ENCODE assay signal across 3 fruit fly cellular contexts in the genomic region with DNA sequence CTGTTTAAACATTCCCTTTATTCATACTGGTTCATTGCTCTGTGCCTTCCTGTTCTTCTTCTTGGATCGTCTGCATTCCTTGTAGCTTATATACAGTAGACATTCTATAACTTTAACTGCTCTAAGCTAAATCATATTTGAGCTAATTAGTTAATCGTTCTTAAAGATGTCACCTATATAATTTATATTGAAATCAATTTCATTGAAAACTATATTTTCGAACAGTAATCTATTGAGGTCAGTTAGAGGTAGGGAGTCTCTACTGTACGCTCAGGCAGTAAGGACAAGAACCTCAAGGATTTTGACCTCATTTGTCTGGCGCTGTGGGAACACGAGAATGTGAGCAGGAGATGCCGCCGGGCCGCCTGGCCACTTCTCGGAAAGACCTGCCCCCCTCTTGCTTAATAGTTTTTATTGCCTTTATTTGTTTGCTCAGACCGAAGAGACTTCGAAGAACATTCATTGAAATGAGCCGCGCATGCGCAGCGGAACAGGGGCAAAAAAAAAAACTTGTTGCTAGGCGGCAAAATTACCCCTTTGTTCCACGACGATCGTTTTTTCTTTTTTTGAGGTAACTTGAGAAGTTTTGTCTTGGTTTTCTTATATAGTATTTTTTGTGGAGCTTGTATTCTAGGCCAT.
A peak's percentile ranks its signal among the peaks of the same experiment; 100 is the strongest.
TF ChIP-seq lines count a peak whose summit lies in the region.

No protein-coding gene starts in this region.

TF ChIP-seq in whole organism, embryonic, 481 proteins besides CTCF, POLR2A, EP300 and RAD21 (continued from another document and continues in another):
- no peak for TF ChIP-seq Dek (tag; optimal IDR thresholded peaks at IDR 0.05; lab: Kevin White, UChicago)
- no peak for TF ChIP-seq CG9876 (GFP tag; optimal IDR thresholded peaks at IDR 0.05; lab: Kevin White, UChicago)
- TF ChIP-seq CG15601 (tag; optimal IDR thresholded peaks at IDR 0.05; lab: Kevin White, UChicago): no peak
- no peak for TF ChIP-seq lov (optimal IDR thresholded peaks at IDR 0.05; lab: Kevin White, UChicago)
- 0 out of 3 replicates have a peak, but pooled peaks have one; percentile 56 for TF ChIP-seq lov (GFP tag; IDR thresholded peaks at IDR 0.05; lab: Robert Waterston, UW)
- TF ChIP-seq CG17802 (tag; optimal IDR thresholded peaks at IDR 0.05; lab: Kevin White, UChicago): no peak
- TF ChIP-seq zen2 (GFP tag; IDR thresholded peaks at IDR 0.05; lab: Robert Waterston, UW; ENCODE audit: partially characterized antibody): no peak
- no peak for TF ChIP-seq Hmx (GFP tag; optimal IDR thresholded peaks at IDR 0.05; lab: Kevin White, UChicago)
- TF ChIP-seq pho (GFP tag; optimal IDR thresholded peaks at IDR 0.05; lab: Kevin White, UChicago): no peak
- TF ChIP-seq dmrt11E (tag; optimal IDR thresholded peaks at IDR 0.05; lab: Kevin White, UChicago): peak; percentile 79
- no peak for TF ChIP-seq C15 (GFP tag; IDR thresholded peaks at IDR 0.05; lab: Robert Waterston, UW)
- TF ChIP-seq CkIIα-i1 (GFP tag; IDR thresholded peaks at IDR 0.05; lab: Robert Waterston, UW): no peak
- TF ChIP-seq wdn (GFP tag; IDR thresholded peaks at IDR 0.05; lab: Robert Waterston, UW): no peak
- no peak for TF ChIP-seq CG8359 (GFP tag; optimal IDR thresholded peaks at IDR 0.05; lab: Kevin White, UChicago; ENCODE audit: borderline replicate concordance)
- TF ChIP-seq crol (GFP tag; IDR thresholded peaks at IDR 0.05; lab: Robert Waterston, UW): 0 out of 2 replicates have a peak, but pooled peaks have one; percentile 25
- TF ChIP-seq repo (GFP tag; optimal IDR thresholded peaks at IDR 0.05; lab: Kevin White, UChicago): no peak
- TF ChIP-seq Jarid2 (GFP tag; optimal IDR thresholded peaks at IDR 0.05; lab: Kevin White, UChicago): no peak
- TF ChIP-seq Dll (GFP tag; IDR thresholded peaks at IDR 0.05; lab: Robert Waterston, UW; ENCODE audit: partially characterized antibody): no peak
- TF ChIP-seq TFAM (GFP tag; optimal IDR thresholded peaks at IDR 0.05; lab: Kevin White, UChicago): no peak
- no peak for TF ChIP-seq CG9797 (GFP tag; optimal IDR thresholded peaks at IDR 0.05; lab: Kevin White, UChicago)
- TF ChIP-seq CG13424 (tag; optimal IDR thresholded peaks at IDR 0.05; lab: Kevin White, UChicago): no peak
- no peak for TF ChIP-seq Xbp1 (GFP tag; optimal IDR thresholded peaks at IDR 0.05; lab: Kevin White, UChicago)
- TF ChIP-seq Antp (GFP tag; optimal IDR thresholded peaks at IDR 0.05; lab: Kevin White, UChicago): no peak
- peak; percentile 19 to 42 for TF ChIP-seq bsh (GFP tag; optimal IDR thresholded peaks at IDR 0.05; lab: Kevin White, UChicago)
- TF ChIP-seq otp (GFP tag; IDR thresholded peaks at IDR 0.05; lab: Robert Waterston, UW): no peak
- no peak for TF ChIP-seq org-1 (GFP tag; optimal IDR thresholded peaks at IDR 0.05; lab: Kevin White, UChicago)
- TF ChIP-seq BtbVII (GFP tag; optimal IDR thresholded peaks at IDR 0.05; lab: Kevin White, UChicago): no peak
- TF ChIP-seq insv (GFP tag; optimal IDR thresholded peaks at IDR 0.05; lab: Kevin White, UChicago): no peak
- no peak for TF ChIP-seq CG32532 (GFP tag; IDR thresholded peaks at IDR 0.05; lab: Robert Waterston, UW)
- TF ChIP-seq CG16815 (GFP tag; optimal IDR thresholded peaks at IDR 0.05; lab: Kevin White, UChicago): peak; percentile 35
- peak; percentile 14 for TF ChIP-seq CG18599 (GFP tag; optimal IDR thresholded peaks at IDR 0.05; lab: Kevin White, UChicago)
- no peak for TF ChIP-seq klu (GFP tag; IDR thresholded peaks at IDR 0.05; lab: Robert Waterston, UW)
- TF ChIP-seq abd-A (tag; optimal IDR thresholded peaks at IDR 0.05; lab: Kevin White, UChicago): no peak
- TF ChIP-seq sc (optimal IDR thresholded peaks at IDR 0.05; lab: Kevin White, UChicago): no peak
- no peak for TF ChIP-seq sc (GFP tag; optimal IDR thresholded peaks at IDR 0.05; lab: Kevin White, UChicago)
- no peak for TF ChIP-seq odd (GFP tag; optimal IDR thresholded peaks at IDR 0.05; lab: Kevin White, UChicago)
- TF ChIP-seq nom (GFP tag; optimal IDR thresholded peaks at IDR 0.05; lab: Kevin White, UChicago): peak; percentile 91
- TF ChIP-seq Fer1 (GFP tag; optimal IDR thresholded peaks at IDR 0.05; lab: Kevin White, UChicago): no peak
- TF ChIP-seq CG34422 (GFP tag; IDR thresholded peaks at IDR 0.05; lab: Robert Waterston, UW): 0 out of 3 replicates have a peak, but pooled peaks have one; percentile 38
- TF ChIP-seq crc (GFP tag; optimal IDR thresholded peaks at IDR 0.05; lab: Kevin White, UChicago): no peak
- TF ChIP-seq CG34376 (GFP tag; optimal IDR thresholded peaks at IDR 0.05; lab: Kevin White, UChicago): no peak
- no peak for TF ChIP-seq Hey (tag; optimal IDR thresholded peaks at IDR 0.05; lab: Kevin White, UChicago)

TF ChIP-seq in whole organism, prepupa, 60 proteins besides CTCF, POLR2A, EP300 and RAD21 (continued from another document):
- peak; percentile 59 for TF ChIP-seq CG11762 (GFP tag; optimal IDR thresholded peaks at IDR 0.05; lab: Kevin White, UChicago; ENCODE audit: insufficient read depth)
- TF ChIP-seq CG7368 (GFP tag; optimal IDR thresholded peaks at IDR 0.05; lab: Kevin White, UChicago): peak; percentile 78
- no peak for TF ChIP-seq fkh (GFP tag; optimal IDR thresholded peaks at IDR 0.05; lab: Kevin White, UChicago)
- TF ChIP-seq achi (GFP tag; optimal IDR thresholded peaks at IDR 0.05; lab: Kevin White, UChicago): peak; percentile 73
- TF ChIP-seq ss (GFP tag; optimal IDR thresholded peaks at IDR 0.05; lab: Kevin White, UChicago): peak; percentile 50 to 75
- 0 out of 3 replicates have a peak, but pooled peaks have one; percentile 41 for TF ChIP-seq CG8119 (GFP tag; IDR thresholded peaks at IDR 0.05; lab: Robert Waterston, UW)
- peak; percentile 91 for TF ChIP-seq CG1621 (tag; optimal IDR thresholded peaks at IDR 0.05; lab: Kevin White, UChicago)
- TF ChIP-seq fd85E (GFP tag; optimal IDR thresholded peaks at IDR 0.05; lab: Kevin White, UChicago): peak; percentile 4
- TF ChIP-seq CG6792 (GFP tag; optimal IDR thresholded peaks at IDR 0.05; lab: Kevin White, UChicago): peak; percentile 77
- no peak for TF ChIP-seq Hr38 (GFP tag; optimal IDR thresholded peaks at IDR 0.05; lab: Kevin White, UChicago)
- TF ChIP-seq CG11294 (GFP tag; IDR thresholded peaks at IDR 0.05; lab: Robert Waterston, UW): no peak
- TF ChIP-seq Gug (GFP tag; IDR thresholded peaks at IDR 0.05; lab: Robert Waterston, UW): 0 out of 2 replicates have a peak, but pooled peaks have one; percentile 44
- peak; percentile 53 for TF ChIP-seq Sox102F (GFP tag; optimal IDR thresholded peaks at IDR 0.05; lab: Kevin White, UChicago)
- peak; percentile 10 for TF ChIP-seq Lpt (GFP tag; optimal IDR thresholded peaks at IDR 0.05; lab: Kevin White, UChicago)
- peak; percentile 70 to 89 for TF ChIP-seq salr (GFP tag; optimal IDR thresholded peaks at IDR 0.05; lab: Kevin White, UChicago)
- peak; percentile 62 for TF ChIP-seq cyc (GFP tag; optimal IDR thresholded peaks at IDR 0.05; lab: Kevin White, UChicago)
- TF ChIP-seq vri (GFP tag; optimal IDR thresholded peaks at IDR 0.05; lab: Kevin White, UChicago): peak; percentile 44
- TF ChIP-seq Hr4 (GFP tag; optimal IDR thresholded peaks at IDR 0.05; lab: Kevin White, UChicago): peak; percentile 40
- peak; percentile 92 for TF ChIP-seq spab (GFP tag; optimal IDR thresholded peaks at IDR 0.05; lab: Kevin White, UChicago)
- TF ChIP-seq Eip75B (GFP tag; optimal IDR thresholded peaks at IDR 0.05; lab: Kevin White, UChicago): peak; percentile 92
- peak; percentile 60 for TF ChIP-seq Smox (GFP tag; optimal IDR thresholded peaks at IDR 0.05; lab: Kevin White, UChicago)
- peak; percentile 62 for TF ChIP-seq topi (GFP tag; optimal IDR thresholded peaks at IDR 0.05; lab: Kevin White, UChicago)
- TF ChIP-seq Hr39 (GFP tag; optimal IDR thresholded peaks at IDR 0.05; lab: Kevin White, UChicago): peak; percentile 62
- TF ChIP-seq net (GFP tag; optimal IDR thresholded peaks at IDR 0.05; lab: Kevin White, UChicago): peak; percentile 61
- no peak for TF ChIP-seq eg (GFP tag; IDR thresholded peaks at IDR 0.05; lab: Robert Waterston, UW)
- TF ChIP-seq CG9139 (GFP tag; optimal IDR thresholded peaks at IDR 0.05; lab: Kevin White, UChicago): peak; percentile 70
- TF ChIP-seq CG10669 (GFP tag; optimal IDR thresholded peaks at IDR 0.05; lab: Kevin White, UChicago): peak; percentile 95
- TF ChIP-seq Eip93F (GFP tag; optimal IDR thresholded peaks at IDR 0.05; lab: Kevin White, UChicago): no peak
- peak; percentile 96 for TF ChIP-seq CG3032 (tag; optimal IDR thresholded peaks at IDR 0.05; lab: Kevin White, UChicago)
- TF ChIP-seq CG10631 (GFP tag; optimal IDR thresholded peaks at IDR 0.05; lab: Kevin White, UChicago): peak; percentile 86
- no peak for TF ChIP-seq Blimp-1 (GFP tag; optimal IDR thresholded peaks at IDR 0.05; lab: Kevin White, UChicago)
- TF ChIP-seq Sox15 (GFP tag; optimal IDR thresholded peaks at IDR 0.05; lab: Kevin White, UChicago): peak; percentile 40
- peak; percentile 73 for TF ChIP-seq esn (GFP tag; optimal IDR thresholded peaks at IDR 0.05; lab: Kevin White, UChicago)
- peak; percentile 78 for TF ChIP-seq acj6 (GFP tag; optimal IDR thresholded peaks at IDR 0.05; lab: Kevin White, UChicago)
- TF ChIP-seq OdsH (GFP tag; optimal IDR thresholded peaks at IDR 0.05; lab: Kevin White, UChicago): peak; percentile 78
- peak; percentile 61 for TF ChIP-seq CG34406 (GFP tag; optimal IDR thresholded peaks at IDR 0.05; lab: Kevin White, UChicago)
- peak; percentile 15 for TF ChIP-seq Ets21C (GFP tag; optimal IDR thresholded peaks at IDR 0.05; lab: Kevin White, UChicago)
- no peak for TF ChIP-seq CG15336 (GFP tag; IDR thresholded peaks at IDR 0.05; lab: Robert Waterston, UW)
- TF ChIP-seq CG4318 (GFP tag; optimal IDR thresholded peaks at IDR 0.05; lab: Kevin White, UChicago): no peak
TF ChIP-seq in whole organism, prepupa: peak in this region for 48.

TF ChIP-seq in whole organism, wandering third instar larva, 38 proteins besides CTCF, POLR2A, EP300 and RAD21 (continued from another document):
- TF ChIP-seq woc (GFP tag; optimal IDR thresholded peaks at IDR 0.05; lab: Kevin White, UChicago) (peak; percentile 5), brk (GFP tag; optimal IDR thresholded peaks at IDR 0.05; lab: Kevin White, UChicago) (peak; percentile 68), CG32264 (GFP tag; optimal IDR thresholded peaks at IDR 0.05; lab: Kevin White, UChicago) (no peak), dmrt93B (GFP tag; optimal IDR thresholded peaks at IDR 0.05; lab: Kevin White, UChicago) (peak; percentile 18), Vsx2 (GFP tag; optimal IDR thresholded peaks at IDR 0.05; lab: Kevin White, UChicago; ENCODE audit: partially characterized antibody) (no peak)
